Fruit fly (Drosophila melanogaster): ENCODE data around the gene RtGEF.

DNA sequence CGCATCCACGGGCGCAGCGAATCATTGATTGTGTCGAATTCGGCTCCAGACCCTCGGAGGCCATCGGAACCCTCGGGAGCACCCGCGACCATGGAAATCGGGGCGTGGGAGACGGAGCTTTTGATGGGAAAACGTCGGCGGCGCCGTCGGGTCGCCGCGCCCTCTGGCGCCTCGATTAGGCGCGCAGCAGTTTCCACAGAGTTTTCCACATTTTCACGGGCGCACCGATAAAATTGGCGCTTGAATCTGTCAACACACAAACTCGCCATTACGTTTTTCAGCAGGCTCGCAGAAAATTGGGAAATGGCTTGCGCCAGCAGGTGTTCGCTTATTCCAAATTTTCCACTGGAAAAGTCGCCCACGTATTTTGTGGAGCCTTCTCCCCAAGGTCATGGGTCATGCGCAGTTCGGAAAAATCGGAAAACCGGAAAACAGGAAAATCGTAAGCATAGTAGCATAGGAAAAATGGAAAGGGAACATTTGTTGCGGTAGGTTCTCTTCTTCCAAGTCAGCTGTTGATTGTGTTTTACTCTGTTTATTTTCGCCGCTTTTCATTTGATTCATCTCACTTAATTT is 35.5 kb upstream of the RtGEF start:
- TF ChIP-seq Sox15 (GFP tag; optimal IDR thresholded peaks at IDR 0.05) (no peak), Gug (GFP tag; IDR thresholded peaks at IDR 0.05) (no peak), net (GFP tag; optimal IDR thresholded peaks at IDR 0.05) (no peak), ss (GFP tag; optimal IDR thresholded peaks at IDR 0.05) (no peak), CG3919 (GFP tag; optimal IDR thresholded peaks at IDR 0.05) (no peak), Blimp-1 (GFP tag; optimal IDR thresholded peaks at IDR 0.05) (no peak), CG6792 (GFP tag; optimal IDR thresholded peaks at IDR 0.05) (no peak), CG6808 (GFP tag; optimal IDR thresholded peaks at IDR 0.05) (no peak), CG16779 (tag; optimal IDR thresholded peaks at IDR 0.05) (no peak), Lpt (GFP tag; optimal IDR thresholded peaks at IDR 0.05) (no peak), CG6854 (GFP tag; optimal IDR thresholded peaks at IDR 0.05) (no peak), CG6276 (GFP tag; optimal IDR thresholded peaks at IDR 0.05) (no peak), salr (GFP tag; optimal IDR thresholded peaks at IDR 0.05) (no peak)

Data from whole organism, prepupa.